Fruit fly (Drosophila melanogaster) whole organism, wandering third instar larva: Measurements from ENCODE around the gene Polr2D.
A peak's percentile ranks its signal among the peaks of the same experiment; 100 is the strongest.

Experiments
- Abd-B ChIP-seq: fragments of >200 bp; optimal IDR thresholded peaks from 2 replicates; lab custom pipeline; 2017; ENCODE audit warnings: missing biosample characterization, missing genetic modification characterization
- CG32264 ChIP-seq: fragments of 200-800 bp; sonication (Bioruptor generic); optimal IDR thresholded peaks from 2 replicates; lab custom pipeline; 2016; ENCODE audit warnings: missing biosample characterization, missing genetic modification characterization
- CG9705 ChIP-seq: fragments of 200-800 bp; sonication (Bioruptor generic); optimal IDR thresholded peaks from 2 replicates; lab custom pipeline; 2018; ENCODE audit warnings: missing biosample characterization, mild to moderate bottlenecking, missing genetic modification characterization
- CrebA ChIP-seq: fragments of 200-800 bp; sonication (Bioruptor generic); optimal IDR thresholded peaks from 2 replicates; lab custom pipeline; 2016; ENCODE audit warnings: missing biosample characterization, mild to moderate bottlenecking, missing genetic modification characterization, borderline replicate concordance
- Dfd ChIP-seq: fragments of >200 bp; optimal IDR thresholded peaks from 2 replicates; lab custom pipeline; 2017; ENCODE audit warnings: missing biosample characterization, missing genetic modification characterization
- Dif ChIP-seq: fragments of 200-275, 200-300 bp; sonication (Bioruptor generic); optimal IDR thresholded peaks from 2 replicates; lab custom pipeline; 2018; ENCODE audit warnings: missing biosample characterization, missing genetic modification characterization; ENCODE audit not compliant: partially characterized antibody
- GATAd ChIP-seq: sonication (Bioruptor generic); optimal IDR thresholded peaks from 2 replicates; lab custom pipeline; 2016; ENCODE audit warnings: missing biosample characterization, missing genetic modification characterization
- HLH106 ChIP-seq: fragments of 200-800 bp; optimal IDR thresholded peaks from 3 replicates; lab custom pipeline; 2019; ENCODE audit warnings: missing biosample characterization, mild to moderate bottlenecking, missing genetic modification characterization, moderate library complexity
- Hnf4 ChIP-seq: fragments of 200-800 bp; sonication (Bioruptor generic); optimal IDR thresholded peaks from 2 replicates; lab custom pipeline; 2016; ENCODE audit warnings: missing biosample characterization, mild to moderate bottlenecking, missing genetic modification characterization
- Hr78 ChIP-seq: fragments of >200 bp; optimal IDR thresholded peaks from 2 replicates; lab custom pipeline; 2017; ENCODE audit warnings: missing biosample characterization, missing genetic modification characterization
- Hr83 ChIP-seq: fragments of 200-300 bp; sonication (Bioruptor generic); optimal IDR thresholded peaks from 2 replicates; lab custom pipeline; 2016; ENCODE audit warnings: missing biosample characterization, mild to moderate bottlenecking, missing genetic modification characterization, moderate library complexity; ENCODE audit not compliant: poor library complexity, severe bottlenecking
- Jra ChIP-seq: sonication (Bioruptor generic); optimal IDR thresholded peaks from 2 replicates; lab custom pipeline; 2016; ENCODE audit warnings: missing biosample characterization, missing genetic modification characterization
- Mio ChIP-seq: sonication (Bioruptor generic); optimal IDR thresholded peaks from 2 replicates; lab custom pipeline; 2016; ENCODE audit warnings: missing biosample characterization, missing genetic modification characterization
- Myc ChIP-seq: fragments of >200 bp; optimal IDR thresholded peaks from 2 replicates; lab custom pipeline; 2017
- N ChIP-seq: fragments of >200 bp; optimal IDR thresholded peaks from 2 replicates; lab custom pipeline; 2018; ENCODE audit warnings: missing biosample characterization, missing external identifiers, missing genetic modification characterization
- OdsH ChIP-seq: fragments of 200-800 bp; sonication (Bioruptor generic); optimal IDR thresholded peaks from 2 replicates; lab custom pipeline; 2016; ENCODE audit warnings: missing biosample characterization, mild to moderate bottlenecking, missing genetic modification characterization
- Rel ChIP-seq, 2 experiments: fragments of 200-800 bp; sonication (Bioruptor generic) in 1 of 2; optimal IDR thresholded peaks; 2 replicates in 1 of 2; 3 replicates in 1 of 2; lab custom pipeline; 2016 to 2019; ENCODE audit warnings: mild to moderate bottlenecking in 2 of 2, missing biosample characterization in 2 of 2, missing genetic modification characterization in 2 of 2, moderate library complexity in 1 of 2
- Sp1 ChIP-seq: fragments of 200-800 bp; sonication (Bioruptor generic); optimal IDR thresholded peaks from 3 replicates; lab custom pipeline; 2019; ENCODE audit warnings: missing biosample characterization, mild to moderate bottlenecking, missing genetic modification characterization, moderate library complexity
- Vsx2 ChIP-seq: fragments of 200-300, 225-300 bp; sonication (Bioruptor generic); optimal IDR thresholded peaks from 2 replicates; lab custom pipeline; 2018; ENCODE audit warnings: missing biosample characterization, missing genetic modification characterization; ENCODE audit not compliant: partially characterized antibody
- br ChIP-seq: fragments of 200-800 bp; sonication (Bioruptor generic); optimal IDR thresholded peaks from 2 replicates; lab custom pipeline; 2016; ENCODE audit warnings: missing biosample characterization, missing genetic modification characterization
- brk ChIP-seq: fragments of 200-800 bp; sonication (Bioruptor generic); optimal IDR thresholded peaks from 2 replicates; lab custom pipeline; 2016; ENCODE audit warnings: missing biosample characterization, mild to moderate bottlenecking, missing genetic modification characterization
- dl ChIP-seq, 2 experiments: fragments of 175-275, 200-275 bp in 1 of 2; fragments of 200-275 bp in 1 of 2; sonication (Bioruptor generic); optimal IDR thresholded peaks; lab custom pipeline; 2018; ENCODE audit warnings: mild to moderate bottlenecking in 2 of 2, missing biosample characterization in 2 of 2, missing genetic modification characterization in 2 of 2, moderate library complexity in 2 of 2; ENCODE audit not compliant: partially characterized antibody in 2 of 2, insufficient read depth in 1 of 2
- dmrt93B ChIP-seq: fragments of 200-800 bp; sonication (Bioruptor generic); optimal IDR thresholded peaks from 2 replicates; lab custom pipeline; 2018; ENCODE audit warnings: missing biosample characterization, mild to moderate bottlenecking, missing genetic modification characterization
- dsf ChIP-seq: sonication (Bioruptor generic); optimal IDR thresholded peaks from 2 replicates; lab custom pipeline; 2016; ENCODE audit warnings: missing biosample characterization, missing genetic modification characterization, borderline replicate concordance
- ey ChIP-seq: fragments of 200-800 bp; sonication (Bioruptor generic); optimal IDR thresholded peaks from 2 replicates; lab custom pipeline; 2016; ENCODE audit warnings: missing biosample characterization, missing genetic modification characterization
- foxo ChIP-seq, 2 experiments: fragments of 200-800 bp; sonication (Bioruptor generic); optimal IDR thresholded peaks; 2 replicates in 1 of 2; 3 replicates in 1 of 2; lab custom pipeline; 2016 to 2017; ENCODE audit warnings: missing biosample characterization in 2 of 2, missing genetic modification characterization in 2 of 2
- fru ChIP-seq: fragments of 200-800 bp; sonication (Bioruptor generic); optimal IDR thresholded peaks from 3 replicates; lab custom pipeline; 2016; ENCODE audit warnings: missing biosample characterization, mild to moderate bottlenecking, missing genetic modification characterization
- h ChIP-seq: fragments of 200-800 bp; sonication (Bioruptor generic); optimal IDR thresholded peaks from 3 replicates; lab custom pipeline; 2016; ENCODE audit warnings: missing biosample characterization, mild to moderate bottlenecking, missing genetic modification characterization
- jim ChIP-seq: fragments of 175-275, 200-325 bp; sonication (Bioruptor generic); optimal IDR thresholded peaks from 2 replicates; lab custom pipeline; 2016; ENCODE audit warnings: missing biosample characterization, mild to moderate bottlenecking, missing genetic modification characterization
- lola ChIP-seq: fragments of >200 bp; optimal IDR thresholded peaks from 2 replicates; lab custom pipeline; 2017; ENCODE audit warnings: missing biosample characterization, missing genetic modification characterization
- pan ChIP-seq: fragments of >200 bp; optimal IDR thresholded peaks from 2 replicates; lab custom pipeline; 2017
- psq ChIP-seq: fragments of 200-800 bp; sonication (Bioruptor generic); optimal IDR thresholded peaks from 3 replicates; lab custom pipeline; 2017; ENCODE audit warnings: missing biosample characterization, mild to moderate bottlenecking, missing genetic modification characterization, moderate library complexity
- rgr ChIP-seq: fragments of 200-800 bp; sonication (Bioruptor generic); optimal IDR thresholded peaks from 3 replicates; lab custom pipeline; 2016; ENCODE audit warnings: missing biosample characterization, mild to moderate bottlenecking, missing genetic modification characterization
- sage ChIP-seq: fragments of 200-800 bp; sonication (Bioruptor generic); optimal IDR thresholded peaks from 2 replicates; lab custom pipeline; 2016; ENCODE audit warnings: missing biosample characterization, mild to moderate bottlenecking, missing genetic modification characterization
- sv ChIP-seq: fragments of 200-800 bp; sonication (Bioruptor generic); optimal IDR thresholded peaks from 3 replicates; lab custom pipeline; 2016; ENCODE audit warnings: missing biosample characterization, missing genetic modification characterization
- tai ChIP-seq: sonication (Bioruptor generic); optimal IDR thresholded peaks from 2 replicates; lab custom pipeline; 2016; ENCODE audit warnings: missing biosample characterization, missing genetic modification characterization
- usp ChIP-seq: fragments of >200 bp; optimal IDR thresholded peaks from 2 replicates; lab custom pipeline; 2017; ENCODE audit warnings: missing biosample characterization, missing genetic modification characterization
- woc ChIP-seq: sonication (Bioruptor generic); optimal IDR thresholded peaks from 2 replicates; lab custom pipeline; 2016; ENCODE audit warnings: missing biosample characterization, mild to moderate bottlenecking, missing genetic modification characterization

Polr2D gene

dm6 chr3R:18223434-18223833 is 31.9 kb downstream of the Polr2D start, which contains the start of the genes mTerf5 and Non3:
Gene mTerf5, minus strand, starts transcription at chr3R:18223682.
Gene Non3, plus strand, starts transcription at chr3R:18223722.
- no peak for TF ChIP-seq Abd-B (GFP tag; lab: Kevin White, UChicago)
- no peak for TF ChIP-seq Hr78 (GFP tag; lab: Kevin White, UChicago)
- TF ChIP-seq Myc (lab: Kevin White, UChicago), result peak; percentile 26
- peak; percentile 64 for TF ChIP-seq rgr
- TF ChIP-seq woc, result peak; percentile 21
- peak; percentile 36 for TF ChIP-seq fru
- no peak for TF ChIP-seq Rel (GFP tag; optimal IDR thresholded peaks at IDR 0.05; lab: Kevin White, UChicago)
- TF ChIP-seq Rel (tag; optimal IDR thresholded peaks at IDR 0.05; lab: Kevin White, UChicago), result peak; percentile 57
- TF ChIP-seq Jra, result peak; percentile 6
- TF ChIP-seq dl (GFP tag; optimal IDR thresholded peaks at IDR 0.05; lab: Kevin White, UChicago; ENCODE audit: insufficient read depth in 1 of 2, partially characterized antibody in 2 of 2), result no peak
- peak; percentile 73 for TF ChIP-seq HLH106 (tag; lab: Kevin White, UChicago)
- TF ChIP-seq dmrt93B (GFP tag; lab: Kevin White, UChicago), result no peak
- peak in 1 of 2 experiments; percentile 67 for TF ChIP-seq foxo (GFP tag; optimal IDR thresholded peaks at IDR 0.05; lab: Kevin White, UChicago)
- TF ChIP-seq psq (GFP tag; lab: Kevin White, UChicago), result peak; percentile 64
- TF ChIP-seq Sp1 (GFP tag; lab: Kevin White, UChicago), result peak; percentile 67
- peak; percentile 65 for TF ChIP-seq Hnf4 (GFP tag; lab: Kevin White, UChicago)
- TF ChIP-seq CG9705 (GFP tag; lab: Kevin White, UChicago), result peak; percentile 23
- TF ChIP-seq sv (GFP tag; lab: Kevin White, UChicago), result peak; percentile 9
- peak; percentile 29 for TF ChIP-seq dsf (GFP tag; lab: Kevin White, UChicago)
- peak; percentile 14 for TF ChIP-seq ey (GFP tag; lab: Kevin White, UChicago)
- TF ChIP-seq lola, result no peak
- no peak for TF ChIP-seq CG32264
- peak; percentile 52 for TF ChIP-seq OdsH (GFP tag; lab: Kevin White, UChicago)
- TF ChIP-seq br, result no peak
- peak; percentile 21 for TF ChIP-seq Hr83 (GFP tag; lab: Kevin White, UChicago)
- peak; percentile 37 for TF ChIP-seq h

DNA sequence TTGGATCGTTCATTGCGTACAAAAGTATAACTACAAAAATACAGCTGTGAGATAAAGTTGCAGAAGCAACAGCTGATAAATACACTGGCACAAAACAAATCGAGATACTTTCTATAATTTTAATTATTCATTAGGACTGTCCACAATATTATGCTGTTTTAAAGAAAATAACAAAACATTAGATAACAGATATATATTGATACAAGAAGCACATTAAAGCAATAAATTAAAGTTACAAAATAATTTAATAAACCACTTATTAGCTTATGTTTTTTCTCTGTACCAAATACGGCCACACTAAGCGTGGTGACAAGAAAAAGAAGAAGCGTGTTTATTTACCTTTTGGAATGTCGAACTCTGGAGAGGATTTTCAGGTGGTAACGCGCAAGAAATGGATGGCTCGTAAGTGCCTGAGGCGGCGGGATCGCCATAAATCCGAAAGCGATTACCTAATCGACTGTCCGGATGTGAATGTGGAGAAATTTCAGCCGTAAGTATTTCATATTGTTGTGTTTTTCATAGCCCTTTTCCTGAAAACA is 35.0 kb downstream of the Polr2D start, which contains the start of the genes CG7988 and CG7183:
CG7988 (plus strand) TSS at position 316 of the 539 bp plus-strand sequence.
CG7183 (minus strand) TSS at position 489 of the 539 bp plus-strand sequence.
- TF ChIP-seq h, result peak; percentile 98
- TF ChIP-seq Sp1 (GFP tag; lab: Kevin White, UChicago), result peak; percentile 98
- peak; percentile 95 for TF ChIP-seq sv (GFP tag; lab: Kevin White, UChicago)
- TF ChIP-seq psq (GFP tag; lab: Kevin White, UChicago), result peak; percentile 95
- peak; percentile 96 for TF ChIP-seq Jra
- TF ChIP-seq rgr, result peak; percentile 98
- no peak for TF ChIP-seq lola
- TF ChIP-seq fru, result peak; percentile 98
- TF ChIP-seq Dif, result no peak
- peak; percentile 98 for TF ChIP-seq HLH106 (tag; lab: Kevin White, UChicago)
- TF ChIP-seq GATAd (GFP tag; lab: Kevin White, UChicago), result peak; percentile 88
- TF ChIP-seq Hr78 (GFP tag; lab: Kevin White, UChicago), result no peak
- TF ChIP-seq OdsH (GFP tag; lab: Kevin White, UChicago), result peak; percentile 98
- no peak for TF ChIP-seq CrebA (GFP tag; lab: Kevin White, UChicago)
- no peak for TF ChIP-seq tai (GFP tag; lab: Kevin White, UChicago)
- peak; percentile 94 for TF ChIP-seq woc
- TF ChIP-seq CG32264, result peak; percentile 79
- no peak for TF ChIP-seq Myc (lab: Kevin White, UChicago)
- peak; percentile 94 for TF ChIP-seq dsf (GFP tag; lab: Kevin White, UChicago)
- no peak for TF ChIP-seq brk (GFP tag; lab: Kevin White, UChicago)
- no peak for TF ChIP-seq usp (GFP tag; lab: Kevin White, UChicago)
- peak; percentile 35 for TF ChIP-seq jim (GFP tag; lab: Kevin White, UChicago)
- no peak for TF ChIP-seq pan (lab: Kevin White, UChicago)
- no peak for TF ChIP-seq Abd-B (GFP tag; lab: Kevin White, UChicago)
- peak; percentile 97 for TF ChIP-seq Hnf4 (GFP tag; lab: Kevin White, UChicago)
- TF ChIP-seq dl (GFP tag; optimal IDR thresholded peaks at IDR 0.05; lab: Kevin White, UChicago; ENCODE audit: insufficient read depth in 1 of 2, partially characterized antibody in 2 of 2), result no peak
- TF ChIP-seq CG9705 (GFP tag; lab: Kevin White, UChicago), result peak; percentile 89
- no peak for TF ChIP-seq Rel (GFP tag; optimal IDR thresholded peaks at IDR 0.05; lab: Kevin White, UChicago)
- peak; percentile 81 for TF ChIP-seq Rel (tag; optimal IDR thresholded peaks at IDR 0.05; lab: Kevin White, UChicago)
- no peak for TF ChIP-seq Hr83 (GFP tag; lab: Kevin White, UChicago)
- peak; percentile 49 to 98 for TF ChIP-seq foxo (GFP tag; optimal IDR thresholded peaks at IDR 0.05; lab: Kevin White, UChicago)
- peak; percentile 92 for TF ChIP-seq dmrt93B (GFP tag; lab: Kevin White, UChicago)
- TF ChIP-seq ey (GFP tag; lab: Kevin White, UChicago), result peak; percentile 96
- TF ChIP-seq N (GFP tag; lab: Kevin White, UChicago), result no peak
- TF ChIP-seq sage (GFP tag; lab: Kevin White, UChicago), result no peak
- TF ChIP-seq br, result peak; percentile 95
- TF ChIP-seq Vsx2 (GFP tag; lab: Kevin White, UChicago), result no peak
- TF ChIP-seq Mio (GFP tag; lab: Kevin White, UChicago), result peak; percentile 75
- no peak for TF ChIP-seq Dfd
